Worm (Caenorhabditis elegans): ENCODE measurements around the gene hot-9.

- no peak for TF ChIP-seq pes-1 (GFP tag; IDR thresholded peaks at IDR 0.05)
- TF ChIP-seq hmg-4 (GFP tag; optimal IDR thresholded peaks at IDR 0.05): no peak
- no peak for TF ChIP-seq ceh-13 (GFP tag; optimal IDR thresholded peaks at IDR 0.05)
- no peak for TF ChIP-seq flt-1 (GFP tag; IDR thresholded peaks at IDR 0.05)
- no peak for TF ChIP-seq tbx-37 (GFP tag; conservative IDR thresholded peaks at IDR 0.05)
- TF ChIP-seq ama-1 (optimal IDR thresholded peaks at IDR 0.05): no peak
- TF ChIP-seq aly-1 (tag; optimal IDR thresholded peaks at IDR 0.05): no peak
- TF ChIP-seq ceh-36 (tag; optimal IDR thresholded peaks at IDR 0.05): no peak
- TF ChIP-seq hmbx-1 (tag; optimal IDR thresholded peaks at IDR 0.05): no peak
- TF ChIP-seq sea-1 (GFP tag; conservative IDR thresholded peaks at IDR 0.05): no peak
- TF ChIP-seq ets-7 (tag; optimal IDR thresholded peaks at IDR 0.05): no peak
Observed at ce11 chrIV:5055964-5056588, 10.8 kb upstream of the hot-9 start, which contains the start of gene msp-55.

Data from whole organism, early embryonic.